Worm (Caenorhabditis elegans): Measurements from ENCODE around the gene F36H12.5.

ce11 chrIV:5306040-5306439 lies 39.5 kb downstream of the F36H12.5 start, which contains the start of gene ZK354.8:
- TF ChIP-seq nhr-237 (tag; optimal IDR thresholded peaks at IDR 0.05) (no peak), egl-27 (tag; optimal IDR thresholded peaks at IDR 0.05) (no peak), lsy-12 (tag; optimal IDR thresholded peaks at IDR 0.05) (no peak), ama-1 (optimal IDR thresholded peaks at IDR 0.05) (no peak), elt-3 (tag; optimal IDR thresholded peaks at IDR 0.05) (no peak), unc-62 (GFP tag; optimal IDR thresholded peaks at IDR 0.05) (no peak), egl-5 (tag; optimal IDR thresholded peaks at IDR 0.05) (no peak)
